Worm (Caenorhabditis elegans) whole organism, L4 larva: ENCODE data around the gene inpp-1.
A peak's percentile ranks its signal among the peaks of the same experiment; 100 is the strongest.

Experiments
- D1046.2 ChIP-seq: fragments of 200-800 bp; sonication (Bioruptor generic); IDR thresholded peaks from 2 replicates; pipeline ENCODE4 v1.3.6; 2022; ENCODE audit warnings: missing genetic modification characterization, missing compliant biosample characterization
- F37D6.2 ChIP-seq: sonication (generic microtip); optimal IDR thresholded peaks from 2 replicates; lab custom pipeline; 2016; ENCODE audit warnings: mild to moderate bottlenecking, missing genetic modification characterization, missing compliant biosample characterization
- F44E2.7 ChIP-seq: fragments of 200-800 bp; sonication (Bioruptor generic); IDR thresholded peaks from 2 replicates; pipeline ENCODE4 v2.1.2; 2022; ENCODE audit warnings: missing genetic modification characterization, missing compliant biosample characterization
- R02D3.7 ChIP-seq: fragments of 150-350 bp; sonication (generic microtip); optimal IDR thresholded peaks from 3 replicates; lab custom pipeline; 2014; ENCODE audit warnings: missing biosample characterization, missing genetic modification characterization
- T26A8.4 ChIP-seq: fragments of 200-800 bp; sonication (Bioruptor generic); IDR thresholded peaks from 2 replicates; pipeline ENCODE4 v1.3.6; 2022; ENCODE audit warnings: missing genetic modification characterization, missing compliant biosample characterization
- Y105C5A.15 ChIP-seq: fragments of 200-800 bp; sonication (Bioruptor generic); IDR thresholded peaks from 2 replicates; pipeline ENCODE4 v1.3.6; 2022; ENCODE audit warnings: missing genetic modification characterization, missing compliant biosample characterization
- Y75B8A.6 ChIP-seq: fragments of 200-800 bp; sonication (Bioruptor generic); IDR thresholded peaks from 2 replicates; pipeline ENCODE4 v1.3.6; 2022; ENCODE audit warnings: missing genetic modification reagents, missing genetic modification characterization, missing compliant biosample characterization
- aha-1 ChIP-seq: fragments of 150-350 bp; peaks from one replicate; lab custom pipeline; 2014; ENCODE audit warnings: missing biosample characterization, missing genetic modification characterization
- arid-1 ChIP-seq: fragments of 200-800 bp; sonication (Bioruptor generic); conservative IDR thresholded peaks from 2 replicates; pipeline ENCODE4 v1.3.6; 2022; ENCODE audit warnings: missing genetic modification reagents, missing genetic modification characterization, missing compliant biosample characterization
- attf-4 ChIP-seq: sonication (generic microtip); optimal IDR thresholded peaks from 3 replicates; lab custom pipeline; 2017; ENCODE audit warnings: missing biosample characterization, missing genetic modification characterization
- ceh-44 ChIP-seq: fragments of 200-800 bp; sonication (Bioruptor generic); IDR thresholded peaks from 2 replicates; pipeline ENCODE4 v1.3.6; 2022; ENCODE audit warnings: missing genetic modification reagents, missing genetic modification characterization, missing compliant biosample characterization
- ceh-82 ChIP-seq: sonication (generic microtip); optimal IDR thresholded peaks from 2 replicates; lab custom pipeline; 2017; ENCODE audit warnings: missing biosample characterization, missing genetic modification characterization
- cey-2 ChIP-seq: sonication (generic microtip); optimal IDR thresholded peaks from 3 replicates; lab custom pipeline; 2017; ENCODE audit warnings: missing genetic modification characterization, mild to moderate bottlenecking, missing compliant biosample characterization, antibody characterized with exemption, borderline replicate concordance; ENCODE audit not compliant: insufficient read depth
- ctbp-1 ChIP-seq: fragments of 200-800 bp; sonication (Bioruptor generic); IDR thresholded peaks from 2 replicates; pipeline ENCODE4 v1.3.6; 2022; ENCODE audit warnings: missing genetic modification reagents, missing genetic modification characterization, missing compliant biosample characterization
- daf-19 ChIP-seq: fragments of 200-800 bp; sonication (Bioruptor generic); conservative IDR thresholded peaks from 2 replicates; pipeline ENCODE4 v1.3.6; 2022; ENCODE audit warnings: missing genetic modification characterization, missing compliant biosample characterization
- daf-8 ChIP-seq: fragments of 200-800 bp; sonication (Bioruptor generic); IDR thresholded peaks from 2 replicates; pipeline ENCODE4 v1.3.6; 2022; ENCODE audit warnings: missing genetic modification characterization, missing compliant biosample characterization
- dmd-6 ChIP-seq: fragments of 200-800 bp; sonication (Bioruptor generic); IDR thresholded peaks from 2 replicates; pipeline ENCODE4 v1.3.6; 2022; ENCODE audit warnings: missing genetic modification reagents, missing genetic modification characterization, missing compliant biosample characterization
- dmd-8 ChIP-seq: fragments of 200-800 bp; sonication (Bioruptor generic); IDR thresholded peaks from 2 replicates; pipeline ENCODE4 v1.3.6; 2022; ENCODE audit warnings: missing genetic modification characterization, missing compliant biosample characterization
- duxl-1 ChIP-seq: sonication (generic microtip); optimal IDR thresholded peaks from 2 replicates; lab custom pipeline; 2016; ENCODE audit warnings: mild to moderate bottlenecking, missing genetic modification characterization, moderate library complexity, missing compliant biosample characterization; ENCODE audit not compliant: poor library complexity
- egl-43 ChIP-seq: fragments of 200-800 bp; sonication (Bioruptor generic); IDR thresholded peaks from 2 replicates; pipeline ENCODE4 v1.3.6; 2022; ENCODE audit warnings: missing genetic modification reagents, missing genetic modification characterization, missing compliant biosample characterization
- fos-1 ChIP-seq: fragments of 150-350 bp; optimal IDR thresholded peaks from 2 replicates; lab custom pipeline; 2014; ENCODE audit warnings: missing biosample characterization, missing genetic modification characterization
- gei-8 ChIP-seq: fragments of 200-800 bp; sonication (Bioruptor generic); optimal IDR thresholded peaks from 2 replicates; lab custom pipeline; 2018; ENCODE audit warnings: mild to moderate bottlenecking, missing genetic modification characterization, missing compliant biosample characterization
- lim-7 ChIP-seq: fragments of 200-800 bp; sonication (Bioruptor generic); IDR thresholded peaks from 2 replicates; pipeline ENCODE4 v1.3.6; 2022; ENCODE audit warnings: missing genetic modification characterization, missing compliant biosample characterization
- lin-38 ChIP-seq: fragments of 200-800 bp; sonication (Bioruptor generic); IDR thresholded peaks from 2 replicates; pipeline ENCODE4 v1.3.6; 2022; ENCODE audit warnings: missing genetic modification reagents, missing genetic modification characterization, missing compliant biosample characterization
- lsy-2 ChIP-seq, 2 experiments: fragments of 150-350 bp in 1 of 2; sonication (generic microtip) in 1 of 2; optimal IDR thresholded peaks; 2 replicates each; lab custom pipeline; 2014 to 2017; ENCODE audit warnings: missing biosample characterization in 2 of 2, missing genetic modification characterization in 2 of 2
- madf-9 ChIP-seq: fragments of 200-800 bp; sonication (Bioruptor generic); conservative IDR thresholded peaks from 2 replicates; pipeline ENCODE4 v1.3.6; 2022; ENCODE audit warnings: missing genetic modification reagents, missing genetic modification characterization, missing compliant biosample characterization
- mep-1 ChIP-seq: fragments of 150-350 bp; sonication (generic microtip); optimal IDR thresholded peaks from 3 replicates; lab custom pipeline; 2014; ENCODE audit warnings: missing biosample characterization, missing genetic modification characterization
- mxl-2 ChIP-seq: fragments of 200-800 bp; sonication (Bioruptor generic); conservative IDR thresholded peaks from 2 replicates; pipeline ENCODE4 v1.3.6; 2022; ENCODE audit warnings: missing genetic modification reagents, missing genetic modification characterization, missing compliant biosample characterization
- nhr-102 ChIP-seq: sonication (generic microtip); optimal IDR thresholded peaks from 2 replicates; lab custom pipeline; 2016; ENCODE audit warnings: mild to moderate bottlenecking, missing genetic modification characterization, moderate library complexity, missing compliant biosample characterization
- nhr-237 ChIP-seq: sonication (generic microtip); optimal IDR thresholded peaks from 2 replicates; lab custom pipeline; 2017; ENCODE audit warnings: missing biosample characterization, missing genetic modification characterization
- nhr-25 ChIP-seq: sonication (generic microtip); optimal IDR thresholded peaks from 2 replicates; lab custom pipeline; 2017; ENCODE audit warnings: missing genetic modification characterization, mild to moderate bottlenecking, missing compliant biosample characterization, antibody characterized with exemption, moderate library complexity, borderline replicate concordance; ENCODE audit not compliant: insufficient read depth
- nhr-28 ChIP-seq: fragments of 150-350 bp; optimal IDR thresholded peaks from 2 replicates; lab custom pipeline; 2014; ENCODE audit warnings: missing biosample characterization, missing genetic modification characterization
- nhr-41 ChIP-seq: fragments of 200-800 bp; sonication (Bioruptor generic); IDR thresholded peaks from 2 replicates; pipeline ENCODE4 v1.3.6; 2022; ENCODE audit warnings: missing genetic modification reagents, missing genetic modification characterization, missing compliant biosample characterization
- nhr-42 ChIP-seq: fragments of 200-800 bp; sonication (Bioruptor generic); IDR thresholded peaks from 2 replicates; pipeline ENCODE4 v1.3.6; 2022; ENCODE audit warnings: missing genetic modification characterization, missing compliant biosample characterization
- php-3 ChIP-seq: fragments of 200-800 bp; sonication (Bioruptor generic); IDR thresholded peaks from 2 replicates; pipeline ENCODE4 v1.3.6; 2022; ENCODE audit warnings: missing genetic modification reagents, missing genetic modification characterization, missing compliant biosample characterization
- pqm-1 ChIP-seq: sonication (generic microtip); optimal IDR thresholded peaks from 2 replicates; lab custom pipeline; 2017; ENCODE audit warnings: missing biosample characterization, missing genetic modification characterization
- snpc-1.2 ChIP-seq: fragments of 200-800 bp; sonication (Bioruptor generic); IDR thresholded peaks from 2 replicates; pipeline ENCODE4 v1.3.6; 2022; ENCODE audit warnings: missing genetic modification reagents, missing genetic modification characterization, missing compliant biosample characterization
- snpc-4 ChIP-seq: fragments of 150-350 bp; optimal IDR thresholded peaks from 2 replicates; lab custom pipeline; 2014; ENCODE audit warnings: missing biosample characterization, missing genetic modification characterization
- tag-97 ChIP-seq: fragments of 200-800 bp; sonication (Bioruptor generic); IDR thresholded peaks from 2 replicates; pipeline ENCODE4 v1.3.6; 2022; ENCODE audit warnings: missing genetic modification characterization, missing compliant biosample characterization
- tra-1 ChIP-seq: fragments of 200-800 bp; sonication (Bioruptor generic); IDR thresholded peaks from 2 replicates; pipeline ENCODE4 v1.3.6; 2022; ENCODE audit warnings: missing genetic modification reagents, missing genetic modification characterization, missing compliant biosample characterization
- unc-130 ChIP-seq: sonication (generic microtip); optimal IDR thresholded peaks from 2 replicates; lab custom pipeline; 2016; ENCODE audit warnings: missing genetic modification reagents, missing genetic modification characterization, missing compliant biosample characterization
- unc-39 ChIP-seq: sonication (generic microtip); optimal IDR thresholded peaks from 2 replicates; lab custom pipeline; 2017; ENCODE audit warnings: missing biosample characterization, missing genetic modification characterization
- unc-62 ChIP-seq, 3 experiments: fragments of 150-350 bp in 1 of 3; sonication (generic microtip); optimal IDR thresholded peaks in 2 of 3; peaks in 1 of 3; 1 replicate in 1 of 3; 2 replicates in 2 of 3; lab custom pipeline; 2014 to 2017; ENCODE audit warnings: missing biosample characterization in 3 of 3, missing genetic modification characterization in 3 of 3, missing genetic modification reagents in 3 of 3, missing genotype in 1 of 3
- zfp-2 ChIP-seq: sonication (generic microtip); optimal IDR thresholded peaks from 2 replicates; lab custom pipeline; 2016; ENCODE audit warnings: mild to moderate bottlenecking, missing genetic modification characterization, missing compliant biosample characterization
- zfp-3 ChIP-seq: fragments of 200-800 bp; sonication (Bioruptor generic); conservative IDR thresholded peaks from 2 replicates; pipeline ENCODE4 v1.3.6; 2022; ENCODE audit warnings: missing genetic modification reagents, missing genetic modification characterization, missing compliant biosample characterization

inpp-1 gene

DNA sequence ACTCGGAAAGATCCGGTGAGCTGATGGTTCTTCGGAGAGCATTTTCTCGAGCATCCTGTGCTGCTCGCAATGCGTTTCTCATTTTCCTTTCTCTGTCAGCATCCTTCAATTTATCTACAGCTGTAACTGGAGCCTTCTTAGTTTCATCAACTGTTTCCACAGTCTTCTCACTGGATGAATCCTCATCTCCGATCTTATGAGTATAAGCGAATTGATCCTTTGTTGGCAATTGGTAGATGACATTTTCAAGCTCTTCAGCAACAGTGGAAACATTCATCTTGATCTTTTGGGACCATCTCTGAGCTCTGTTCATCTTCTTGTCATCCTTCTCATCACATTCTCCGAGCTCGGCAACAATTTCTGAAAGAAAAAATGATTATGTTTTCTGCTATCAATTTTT lies 5.6 kb upstream of the inpp-1 start:
- no peak for TF ChIP-seq egl-43 (GFP tag; lab: Robert Waterston, UW)
- peak; percentile 92 for TF ChIP-seq aha-1
- TF ChIP-seq, all 104 proteins: peak for 1

DNA sequence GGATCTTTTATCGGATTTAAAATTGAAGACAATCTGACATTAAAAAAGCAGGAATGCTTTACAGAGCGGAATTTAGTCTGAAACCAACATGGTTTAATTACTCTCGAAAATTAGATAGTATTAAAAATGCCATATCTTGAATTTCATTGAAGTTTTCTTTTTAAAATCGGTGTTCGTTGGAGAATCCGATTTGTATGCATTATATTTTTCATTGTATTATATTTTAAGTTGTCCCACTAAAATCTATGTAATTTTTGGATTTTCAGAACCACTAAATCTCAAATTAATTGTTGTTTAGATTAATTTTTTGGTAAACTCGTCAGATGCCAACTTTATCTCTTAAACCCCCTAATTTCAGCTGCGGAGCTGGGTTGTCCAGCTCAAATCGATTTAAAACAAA lies 4.9 kb upstream of the inpp-1 start:
- TF ChIP-seq nhr-28 (tag; lab: Kevin White, UChicago) = no peak
- TF ChIP-seq nhr-42 (GFP tag; lab: Robert Waterston, UW) = 0 out of 2 replicates have a peak, but pooled peaks have one; percentile 39
- peak; percentile 57; the same call in 1 of the 2 replicates for TF ChIP-seq ctbp-1 (GFP tag; lab: Robert Waterston, UW)
- TF ChIP-seq arid-1 (GFP tag; lab: Robert Waterston, UW) = 0 out of 2 replicates have a peak, but pooled peaks have one; percentile 29
- TF ChIP-seq php-3 (GFP tag; lab: Robert Waterston, UW) = no peak
- 0 out of 2 replicates have a peak, but pooled peaks have one; percentile 17 for TF ChIP-seq madf-9 (GFP tag; lab: Robert Waterston, UW)
- TF ChIP-seq mep-1 = peak; percentile 22
- peak; percentile 8 for TF ChIP-seq nhr-102 (tag; lab: Kevin White, UChicago)
- no peak for TF ChIP-seq duxl-1
- no peak for TF ChIP-seq zfp-2 (tag; lab: Kevin White, UChicago)
- peak in 1 of 2 experiments; percentile 26 for TF ChIP-seq lsy-2 (tag; optimal IDR thresholded peaks at IDR 0.05; lab: Kevin White, UChicago)
- no peak for TF ChIP-seq tra-1 (GFP tag; lab: Robert Waterston, UW)
- TF ChIP-seq snpc-4 (tag; lab: Kevin White, UChicago) = no peak
- TF ChIP-seq nhr-25 = peak; percentile 19
- TF ChIP-seq nhr-237 = peak; percentile 38
- no peak for TF ChIP-seq F37D6.2
- peak; percentile 86 for TF ChIP-seq T26A8.4 (GFP tag; lab: Robert Waterston, UW)
- TF ChIP-seq lim-7 (GFP tag; lab: Robert Waterston, UW) = 0 out of 2 replicates have a peak, but pooled peaks have one; percentile 28
- 0 out of 2 replicates have a peak, but pooled peaks have one; percentile 55 for TF ChIP-seq zfp-3 (GFP tag; lab: Robert Waterston, UW)
- TF ChIP-seq lin-38 (GFP tag; lab: Robert Waterston, UW) = 0 out of 2 replicates have a peak, but pooled peaks have one; percentile 12
- TF ChIP-seq, all 104 proteins: peak for 13

DNA sequence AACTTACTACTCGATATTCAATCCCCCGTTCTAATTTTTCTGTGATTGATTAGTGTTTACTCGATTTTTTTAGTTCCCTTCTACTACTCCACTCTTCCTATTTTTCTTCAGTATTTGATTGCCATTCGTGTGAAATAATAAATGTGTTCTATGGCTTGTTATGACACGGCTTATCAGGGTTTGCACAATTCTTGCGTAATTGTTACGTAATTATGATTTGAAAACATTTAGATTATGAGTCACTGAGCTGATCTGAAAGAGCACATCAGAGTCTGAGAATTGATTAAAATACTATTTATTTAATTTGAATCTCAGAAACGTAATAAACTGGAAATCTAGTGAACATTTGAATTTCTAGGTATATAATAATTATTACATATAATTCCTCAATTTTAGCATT lies 3.9 kb upstream of the inpp-1 start:
- TF ChIP-seq nhr-41 (no peak), snpc-1.2 (GFP tag; lab: Robert Waterston, UW) (0 out of 2 replicates have a peak, but pooled peaks have one; percentile 14), ceh-44 (no peak)

DNA sequence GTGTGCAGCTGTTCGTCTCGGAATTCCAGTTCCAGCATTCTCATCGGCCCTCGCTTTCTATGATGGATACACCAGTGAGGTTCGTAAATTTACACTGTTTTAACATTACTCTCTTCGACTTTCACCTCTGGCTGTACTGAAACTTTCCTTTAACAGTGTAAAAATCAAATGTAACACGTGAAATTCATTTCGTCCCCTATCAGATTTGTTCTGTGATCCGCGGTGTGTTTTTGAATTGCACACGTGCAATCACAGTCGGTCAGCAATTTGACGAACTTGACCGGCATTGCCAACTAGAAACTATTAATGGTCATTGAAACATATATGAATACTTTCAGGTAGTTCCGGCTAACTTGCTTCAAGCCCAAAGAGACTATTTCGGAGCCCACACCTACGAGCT lies 3.4 kb upstream of the inpp-1 start:
- no peak for TF ChIP-seq pqm-1 (tag; lab: Kevin White, UChicago)
- TF ChIP-seq R02D3.7 = no peak
- no peak for TF ChIP-seq fos-1 (tag; lab: Kevin White, UChicago)
- TF ChIP-seq mxl-2 (GFP tag; lab: Robert Waterston, UW) = 0 out of 2 replicates have a peak, but pooled peaks have one; percentile 49
- TF ChIP-seq unc-130 (GFP tag; lab: Kevin White, UChicago) = no peak
- no peak for TF ChIP-seq F44E2.7 (GFP tag; lab: Robert Waterston, UW)
- no peak for TF ChIP-seq D1046.2 (GFP tag; lab: Robert Waterston, UW)
- peak in 1 of 2 experiments; percentile 66 for TF ChIP-seq unc-62 (GFP tag; optimal IDR thresholded peaks at IDR 0.05 in 1 of 2; lab: Kevin White, UChicago)
- no peak for TF ChIP-seq unc-62 (tag; optimal IDR thresholded peaks at IDR 0.05; lab: Kevin White, UChicago)
- TF ChIP-seq unc-39 = no peak
- TF ChIP-seq attf-4 = no peak
- no peak for TF ChIP-seq gei-8 (GFP tag; lab: Kevin White, UChicago)
- TF ChIP-seq ceh-82 (tag; lab: Kevin White, UChicago) = no peak
- TF ChIP-seq daf-19 = no peak
- no peak for TF ChIP-seq lsy-2 (tag; optimal IDR thresholded peaks at IDR 0.05; lab: Kevin White, UChicago)
- TF ChIP-seq nhr-25 = no peak
- no peak for TF ChIP-seq dmd-6
- TF ChIP-seq Y75B8A.6 (GFP tag; lab: Robert Waterston, UW) = no peak
- no peak for TF ChIP-seq cey-2 (tag; lab: Kevin White, UChicago)
- no peak for TF ChIP-seq ctbp-1 (GFP tag; lab: Robert Waterston, UW)
- TF ChIP-seq Y105C5A.15 (GFP tag; lab: Robert Waterston, UW) = no peak
- peak; percentile 7 for TF ChIP-seq nhr-28 (tag; lab: Kevin White, UChicago)
- TF ChIP-seq tag-97 (GFP tag; lab: Robert Waterston, UW) = no peak
- TF ChIP-seq zfp-3 (GFP tag; lab: Robert Waterston, UW) = no peak
- no peak for TF ChIP-seq daf-8 (GFP tag; lab: Robert Waterston, UW)
- TF ChIP-seq dmd-8 (GFP tag; lab: Robert Waterston, UW) = no peak
- TF ChIP-seq arid-1 (GFP tag; lab: Robert Waterston, UW) = no peak
- TF ChIP-seq lin-38 (GFP tag; lab: Robert Waterston, UW) = no peak
- no peak for TF ChIP-seq egl-43 (GFP tag; lab: Robert Waterston, UW)
